Fruit fly (Drosophila melanogaster): ENCODE results near the gene lectin-37Da.

DNA sequence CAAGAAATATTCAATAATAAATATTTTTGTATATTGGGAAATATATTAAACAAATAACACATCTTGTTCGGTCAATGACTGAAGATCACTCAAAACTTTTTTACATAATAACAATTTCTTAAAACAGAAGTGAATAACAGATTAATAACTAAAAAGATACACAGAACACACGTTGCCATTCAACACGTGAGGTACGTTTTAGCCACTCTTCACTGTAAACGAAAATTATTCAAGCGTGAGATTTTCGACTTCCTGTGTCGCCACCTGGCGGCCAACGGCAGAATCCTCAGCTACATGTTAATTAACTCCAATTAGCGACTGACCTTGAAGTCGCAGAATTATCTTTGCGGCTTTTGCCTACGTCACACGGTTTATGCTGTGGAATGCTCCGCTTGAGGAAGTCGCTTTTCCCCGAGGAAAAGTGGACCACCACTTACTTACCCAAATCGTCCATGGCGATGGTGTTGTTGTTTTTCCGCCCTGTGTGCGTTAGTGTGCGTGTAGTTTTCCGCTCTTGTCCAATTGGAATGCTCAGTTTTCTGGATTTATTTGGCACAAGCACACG, 7.7 kb downstream of the lectin-37Da start:
- TF ChIP-seq OdsH (GFP tag; optimal IDR thresholded peaks at IDR 0.05) = peak; percentile 66
- peak; percentile 53 for TF ChIP-seq Ets96B (tag; optimal IDR thresholded peaks at IDR 0.05)
- peak; percentile 73 for TF ChIP-seq esn (GFP tag; optimal IDR thresholded peaks at IDR 0.05)
- TF ChIP-seq cyc (GFP tag; optimal IDR thresholded peaks at IDR 0.05) = peak; percentile 53
- TF ChIP-seq ss (GFP tag; optimal IDR thresholded peaks at IDR 0.05) = no peak
- TF ChIP-seq CG16779 (tag; optimal IDR thresholded peaks at IDR 0.05) = no peak
- TF ChIP-seq Eip78C (GFP tag) = peak; percentile 86
- TF ChIP-seq fkh (GFP tag; optimal IDR thresholded peaks at IDR 0.05) = no peak
- peak; percentile 51 for TF ChIP-seq achi (GFP tag; optimal IDR thresholded peaks at IDR 0.05)
- TF ChIP-seq acj6 (GFP tag; optimal IDR thresholded peaks at IDR 0.05) = peak; percentile 65

All from whole organism, prepupa.